Worm (Caenorhabditis elegans): Measurements from ENCODE around the gene ZK596.2.

ce11 chrIV:10899091-10899490 is 10.0 kb downstream of the ZK596.2 start, which contains the start of the genes F13E9.9 and F13E9.19:
- TF ChIP-seq lin-39 (tag; optimal IDR thresholded peaks at IDR 0.05) = no peak
- no peak for TF ChIP-seq nhr-237 (tag; optimal IDR thresholded peaks at IDR 0.05)
- no peak for TF ChIP-seq lir-3 (tag; optimal IDR thresholded peaks at IDR 0.05)
- no peak for TF ChIP-seq lin-13 (GFP tag; optimal IDR thresholded peaks at IDR 0.05)
- no peak for TF ChIP-seq F44E2.7 (GFP tag; IDR thresholded peaks at IDR 0.05)
- TF ChIP-seq ceh-28 (tag; optimal IDR thresholded peaks at IDR 0.05) = no peak

Data from whole organism, L4 larva.